Worm (Caenorhabditis elegans) whole organism, L3 larva: ENCODE data around the gene dhp-2.

ENCODE experiments used
- R02D3.7 ChIP-seq: fragments of 150-350 bp; optimal IDR thresholded peaks from 2 replicates; lab custom pipeline; 2014; ENCODE audit warnings: missing biosample characterization, missing genetic modification characterization
- ZK546.5 ChIP-seq: sonication (generic microtip); optimal IDR thresholded peaks from 2 replicates; lab custom pipeline; 2017; ENCODE audit warnings: missing biosample characterization, missing genetic modification characterization
- ama-1 ChIP-seq: fragments of 150-350 bp; optimal IDR thresholded peaks from 2 replicates; lab custom pipeline; 2018
- ceh-16 ChIP-seq: sonication (generic microtip); optimal IDR thresholded peaks from 2 replicates; lab custom pipeline; 2017; ENCODE audit warnings: missing biosample characterization, missing genetic modification characterization
- ceh-28 ChIP-seq: fragments of 150-350 bp; optimal IDR thresholded peaks from 2 replicates; lab custom pipeline; 2014; ENCODE audit warnings: missing biosample characterization, missing genetic modification reagents, missing genetic modification characterization
- ceh-82 ChIP-seq: fragments of 150-350 bp; optimal IDR thresholded peaks from 2 replicates; lab custom pipeline; 2014; ENCODE audit warnings: missing biosample characterization, missing genetic modification characterization
- ceh-9 ChIP-seq: sonication (generic microtip); optimal IDR thresholded peaks from 2 replicates; lab custom pipeline; 2018; ENCODE audit warnings: missing biosample characterization, missing genetic modification characterization
- daf-12 ChIP-seq: fragments of 150-350 bp; optimal IDR thresholded peaks from 2 replicates; lab custom pipeline; 2014; ENCODE audit warnings: missing biosample characterization, missing genetic modification reagents, missing genetic modification characterization
- egl-27 ChIP-seq: sonication (generic microtip); optimal IDR thresholded peaks from 4 replicates; lab custom pipeline; 2017; ENCODE audit warnings: missing biosample characterization, missing genetic modification reagents, missing genetic modification characterization
- elt-1 ChIP-seq: fragments of 150-350 bp; optimal IDR thresholded peaks from 2 replicates; lab custom pipeline; 2014; ENCODE audit warnings: missing biosample characterization, missing genetic modification characterization
- elt-2 ChIP-seq: sonication (generic microtip); optimal IDR thresholded peaks from 2 replicates; lab custom pipeline; 2016; ENCODE audit warnings: missing genetic modification reagents, mild to moderate bottlenecking, missing genetic modification characterization, missing compliant biosample characterization
- elt-3 ChIP-seq, 3 experiments: fragments of 150-350 bp in 1 of 3; sonication (generic microtip) in 2 of 3; optimal IDR thresholded peaks; 2 replicates in 2 of 3; 4 replicates in 1 of 3; lab custom pipeline; 2014 to 2017; ENCODE audit warnings: missing biosample characterization in 3 of 3, missing genetic modification characterization in 3 of 3
- fos-1 ChIP-seq: fragments of 150-350 bp; optimal IDR thresholded peaks from 2 replicates; lab custom pipeline; 2014; ENCODE audit warnings: missing biosample characterization, missing genetic modification characterization
- hmg-11 ChIP-seq: sonication (generic microtip); optimal IDR thresholded peaks from 2 replicates; lab custom pipeline; 2016; ENCODE audit warnings: missing genetic modification characterization, missing compliant biosample characterization
- lin-15B ChIP-seq: fragments of 150-350 bp; optimal IDR thresholded peaks from 2 replicates; lab custom pipeline; 2014; ENCODE audit warnings: missing biosample characterization, missing genetic modification characterization
- lin-39 ChIP-seq: fragments of 150-350 bp; optimal IDR thresholded peaks from 2 replicates; lab custom pipeline; 2018; ENCODE audit warnings: missing biosample characterization, missing genetic modification reagents, missing genetic modification characterization
- lsy-12 ChIP-seq: sonication (generic microtip); optimal IDR thresholded peaks from 2 replicates; lab custom pipeline; 2016; ENCODE audit warnings: mild to moderate bottlenecking, missing genetic modification characterization, missing compliant biosample characterization
- mdl-1 ChIP-seq: fragments of 150-350 bp; optimal IDR thresholded peaks from 2 replicates; lab custom pipeline; 2014; ENCODE audit warnings: missing biosample characterization, missing genetic modification characterization
- mml-1 ChIP-seq: fragments of 150-350 bp; sonication (generic microtip); optimal IDR thresholded peaks from 3 replicates; lab custom pipeline; 2014; ENCODE audit warnings: missing biosample characterization, missing genetic modification characterization
- nfya-1 ChIP-seq: sonication (generic microtip); optimal IDR thresholded peaks from 2 replicates; lab custom pipeline; 2017; ENCODE audit warnings: missing genetic modification characterization, mild to moderate bottlenecking, missing compliant biosample characterization, antibody characterized with exemption, moderate library complexity; ENCODE audit not compliant: insufficient read depth
- nhr-11 ChIP-seq: fragments of 150-350 bp; optimal IDR thresholded peaks from 2 replicates; lab custom pipeline; 2014; ENCODE audit warnings: missing biosample characterization, missing genetic modification characterization
- nhr-12 ChIP-seq: fragments of 150-350 bp; optimal IDR thresholded peaks from 2 replicates; lab custom pipeline; 2014; ENCODE audit warnings: missing biosample characterization, missing genetic modification characterization
- nhr-25 ChIP-seq: sonication (generic microtip); optimal IDR thresholded peaks from 2 replicates; lab custom pipeline; 2017; ENCODE audit warnings: missing biosample characterization, missing genetic modification characterization
- nhr-67 ChIP-seq: fragments of 150-350 bp; optimal IDR thresholded peaks from 2 replicates; lab custom pipeline; 2014; ENCODE audit warnings: missing biosample characterization, missing genetic modification characterization
- nhr-76 ChIP-seq: fragments of 150-350 bp; sonication (generic microtip); optimal IDR thresholded peaks from 5 replicates; lab custom pipeline; 2014; ENCODE audit warnings: missing biosample characterization, missing genetic modification characterization
- nhr-77 ChIP-seq: fragments of 150-350 bp; optimal IDR thresholded peaks from 2 replicates; lab custom pipeline; 2014; ENCODE audit warnings: missing biosample characterization, missing genetic modification characterization
- pha-4 ChIP-seq: fragments of 150-350 bp; optimal IDR thresholded peaks from 2 replicates; lab custom pipeline; 2014; ENCODE audit warnings: missing biosample characterization, missing genetic modification reagents, missing genetic modification characterization
- pqm-1 ChIP-seq: fragments of 150-350 bp; optimal IDR thresholded peaks from 2 replicates; lab custom pipeline; 2017; ENCODE audit warnings: missing biosample characterization, missing genetic modification characterization, inconsistent platforms
- skn-1 ChIP-seq: fragments of 150-350 bp; optimal IDR thresholded peaks from 2 replicates; lab custom pipeline; 2014; ENCODE audit warnings: missing biosample characterization, missing genetic modification characterization
- snpc-4 ChIP-seq: fragments of 150-350 bp; optimal IDR thresholded peaks from 2 replicates; lab custom pipeline; 2014; ENCODE audit warnings: missing biosample characterization, missing genetic modification characterization
- tbx-2 ChIP-seq: sonication (generic microtip); optimal IDR thresholded peaks from 2 replicates; lab custom pipeline; 2016; ENCODE audit warnings: mild to moderate bottlenecking, missing genetic modification characterization, missing compliant biosample characterization
- unc-39 ChIP-seq: sonication (generic microtip); optimal IDR thresholded peaks from 4 replicates; lab custom pipeline; 2017; ENCODE audit warnings: missing biosample characterization, missing genetic modification characterization
- zag-1 ChIP-seq: fragments of 150-350 bp; optimal IDR thresholded peaks from 2 replicates; lab custom pipeline; 2014; ENCODE audit warnings: missing biosample characterization, missing genetic modification characterization
- ztf-11 ChIP-seq: fragments of 150-350 bp; optimal IDR thresholded peaks from 2 replicates; lab custom pipeline; 2014; ENCODE audit warnings: missing biosample characterization, missing genetic modification characterization
- ztf-4 ChIP-seq: fragments of 150-350 bp; optimal IDR thresholded peaks from 2 replicates; lab custom pipeline; 2014; ENCODE audit warnings: missing biosample characterization, missing genetic modification characterization

dhp-2 gene

DNA sequence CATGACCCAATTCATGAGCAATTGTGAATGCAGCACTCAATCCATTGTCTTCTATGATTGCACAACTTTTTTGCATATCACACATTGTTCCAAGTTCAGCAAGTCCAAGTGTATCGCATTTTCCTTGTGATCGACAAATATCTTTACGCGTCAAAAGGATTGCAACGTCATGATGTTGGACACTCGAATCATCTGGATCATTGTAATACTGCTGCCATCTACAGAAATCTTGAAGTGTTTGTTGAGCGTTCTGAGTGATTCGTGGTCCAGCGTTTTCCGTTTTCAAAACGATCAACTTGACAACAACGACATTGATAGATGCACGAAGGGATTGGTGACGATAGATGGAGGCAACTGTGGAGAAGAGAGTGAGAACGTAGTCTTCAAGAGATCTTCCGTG lies 34.7 kb upstream of the dhp-2 start:
- TF ChIP-seq nhr-25 (tag; lab: Kevin White, UChicago) (no peak), mml-1 (no peak), fos-1 (no peak), skn-1 (tag; lab: Kevin White, UChicago) (no peak), ceh-16 (tag; lab: Kevin White, UChicago) (no peak), elt-3 (tag; optimal IDR thresholded peaks at IDR 0.05; lab: Kevin White, UChicago) (no peak), nhr-77 (tag; lab: Kevin White, UChicago) (no peak), ceh-82 (tag; lab: Kevin White, UChicago) (no peak), mdl-1 (tag; lab: Kevin White, UChicago) (no peak), elt-1 (tag; lab: Kevin White, UChicago) (no peak), nhr-76 (tag; lab: Kevin White, UChicago) (no peak), egl-27 (tag; lab: Kevin White, UChicago) (no peak)

DNA sequence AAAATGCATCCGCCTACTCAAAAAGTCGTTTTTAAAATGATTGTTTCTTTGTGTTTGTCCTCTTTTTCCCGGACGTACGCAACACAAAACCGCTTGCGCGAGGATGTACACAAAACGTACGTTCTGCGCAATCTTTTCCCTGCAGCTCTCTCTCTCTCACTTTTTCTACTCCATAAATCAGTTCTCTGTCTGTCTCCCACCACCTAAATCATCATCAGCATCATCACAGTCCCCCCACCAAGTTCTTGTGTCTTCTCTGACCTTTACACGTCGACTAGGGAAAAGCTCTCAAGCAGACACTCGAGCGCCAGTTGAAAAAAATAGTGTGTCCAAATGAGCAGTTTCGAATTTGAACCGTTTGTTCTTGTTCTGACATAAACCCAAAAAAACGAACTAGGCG lies 33.6 kb upstream of the dhp-2 start:
- TF ChIP-seq lin-15B (tag; lab: Kevin White, UChicago) (no peak), pha-4 (peak; percentile 78)
- TF ChIP-seq, all 47 proteins: peak for 1

DNA sequence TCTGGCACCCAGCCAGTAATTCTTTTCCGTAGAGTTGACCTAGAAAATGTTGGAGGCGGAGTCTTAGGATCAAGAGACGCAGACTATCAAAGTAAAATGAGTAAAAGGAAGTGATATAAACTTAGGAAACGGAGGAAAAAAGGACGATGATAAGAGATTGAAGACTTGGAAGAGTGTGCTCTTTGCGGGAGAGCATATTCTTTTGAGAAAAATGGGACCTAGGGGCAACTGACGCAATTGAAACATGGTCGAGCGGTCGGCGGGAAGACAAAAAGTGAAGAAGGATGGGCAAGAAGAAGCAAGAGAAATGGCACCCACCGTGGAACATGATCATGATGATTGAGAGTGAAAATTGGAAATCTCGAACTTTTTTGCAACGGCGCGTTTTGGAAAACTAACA lies 29.9 kb upstream of the dhp-2 start:
- no peak for TF ChIP-seq fos-1
- TF ChIP-seq mdl-1 (tag; lab: Kevin White, UChicago), result no peak
- TF ChIP-seq pha-4, result peak; percentile 13
- TF ChIP-seq nhr-11 (tag; lab: Kevin White, UChicago), result peak; percentile 33
- TF ChIP-seq lin-15B (tag; lab: Kevin White, UChicago), result peak; percentile 65

DNA sequence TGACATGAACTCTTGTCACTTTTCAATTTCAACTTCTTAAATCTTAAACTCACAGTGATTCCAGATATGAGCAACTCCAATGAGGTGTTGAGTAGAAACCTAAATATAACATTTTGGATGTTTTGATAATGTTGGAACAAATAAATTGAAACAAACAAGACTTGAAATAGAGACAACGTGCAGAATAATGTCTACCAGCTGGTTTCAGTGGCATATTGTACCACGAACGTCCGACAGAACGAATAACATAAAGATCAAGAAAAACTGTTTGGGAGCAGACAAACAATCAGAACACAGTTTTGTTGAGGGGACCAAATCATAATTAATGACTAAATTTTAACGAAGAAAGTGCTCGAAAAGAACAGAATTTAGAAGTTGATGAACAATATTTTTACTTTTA lies 24.6 kb upstream of the dhp-2 start, which contains the start of gene gon-1:
TSS of gene gon-1 (minus strand) at position 101 of the 400 bp plus-strand sequence.
- TF ChIP-seq snpc-4 (tag; lab: Kevin White, UChicago), result no peak
- TF ChIP-seq nhr-11 (tag; lab: Kevin White, UChicago), result no peak
- no peak for TF ChIP-seq R02D3.7 (tag; lab: Kevin White, UChicago)
- no peak for TF ChIP-seq egl-27 (tag; lab: Kevin White, UChicago)
- no peak for TF ChIP-seq ceh-82 (tag; lab: Kevin White, UChicago)
- no peak for TF ChIP-seq lin-15B (tag; lab: Kevin White, UChicago)

DNA sequence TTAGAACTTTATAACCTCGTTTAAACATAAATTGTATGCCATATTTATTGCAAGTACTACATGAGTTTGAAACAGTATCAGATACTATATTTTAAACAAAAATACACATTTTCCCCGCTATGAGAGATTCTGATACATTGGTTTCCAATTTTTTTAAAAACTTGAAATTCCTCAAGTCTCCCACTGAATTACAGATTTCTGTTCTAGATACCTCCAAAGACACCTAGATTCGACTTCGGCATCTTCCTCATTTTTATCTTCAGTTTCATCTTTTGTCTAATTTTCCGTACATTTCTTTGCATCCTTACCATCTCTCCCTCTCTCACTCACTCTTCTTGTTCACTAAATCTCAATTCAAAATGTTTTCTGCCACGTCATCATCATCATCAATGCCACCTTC lies 14.0 kb upstream of the dhp-2 start, which contains the start of gene T13H10.2:
TSS of gene T13H10.2 (plus strand) at position 301 of the 400 bp plus-strand sequence.
- TF ChIP-seq ceh-28 (tag; lab: Kevin White, UChicago) (no peak), lin-39 (no peak), elt-2 (tag; lab: Kevin White, UChicago) (no peak), zag-1 (tag; lab: Kevin White, UChicago) (no peak), pha-4 (no peak), fos-1 (no peak), nhr-11 (tag; lab: Kevin White, UChicago) (no peak)

DNA sequence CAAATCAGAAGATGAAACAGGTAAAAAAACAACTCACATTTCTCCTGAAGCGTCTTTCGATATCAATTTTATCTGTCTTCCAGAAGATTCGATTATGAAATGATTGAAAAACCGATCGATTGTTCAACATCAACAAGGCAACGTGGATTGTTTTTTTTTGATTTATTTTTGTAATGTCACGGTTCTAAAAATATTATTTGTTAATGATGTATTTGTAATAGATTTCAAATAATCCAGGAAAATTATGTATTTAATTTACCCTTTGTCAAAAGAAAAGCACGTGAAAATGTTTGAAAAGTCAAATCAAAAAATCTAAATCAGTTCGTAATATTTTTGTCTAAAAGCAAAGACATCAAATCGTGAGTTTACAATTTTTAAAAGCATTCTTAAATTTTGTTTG lies 8.8 kb upstream of the dhp-2 start, which contains the start of the genes kin-5 and C47E12.11:
TSS of gene kin-5 (minus strand) at position 101 of the 400 bp plus-strand sequence.
TSS of gene C47E12.11 (plus strand) at position 320 of the 400 bp plus-strand sequence.
- TF ChIP-seq nhr-67 (tag; lab: Kevin White, UChicago), result no peak
- TF ChIP-seq nhr-25 (tag; lab: Kevin White, UChicago), result no peak
- TF ChIP-seq fos-1, result no peak
- TF ChIP-seq lin-39, result no peak
- no peak for TF ChIP-seq ceh-28 (tag; lab: Kevin White, UChicago)
- TF ChIP-seq lin-15B (tag; lab: Kevin White, UChicago), result no peak
- TF ChIP-seq daf-12 (tag; lab: Kevin White, UChicago), result no peak

DNA sequence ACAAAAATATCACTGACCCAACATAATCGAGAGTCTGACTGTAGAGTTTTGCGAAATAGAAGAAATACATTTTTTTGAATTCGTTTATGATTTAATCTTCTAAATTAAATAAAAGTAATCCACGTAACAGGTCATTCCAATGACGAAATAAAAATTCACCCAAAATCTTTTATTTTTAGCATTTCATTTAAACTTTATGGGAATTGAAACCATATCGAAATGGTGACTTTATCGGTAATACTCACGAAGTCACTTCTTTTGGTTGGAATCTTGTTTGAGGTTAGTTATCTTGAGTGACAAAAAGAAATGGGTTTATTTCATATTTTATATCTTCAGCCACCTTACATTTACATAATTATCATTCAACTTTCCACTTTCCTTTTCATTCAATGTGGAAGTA lies 5.3 kb upstream of the dhp-2 start, which contains the start of the genes C47E12.12 and C47E12.10:
TSS of gene C47E12.12 (minus strand) at position 101 of the 400 bp plus-strand sequence.
TSS of gene C47E12.10 (plus strand) at position 172 of the 400 bp plus-strand sequence.
- no peak for TF ChIP-seq ZK546.5 (tag; lab: Kevin White, UChicago)
- TF ChIP-seq lsy-12 (tag; lab: Kevin White, UChicago), result no peak
- no peak for TF ChIP-seq ceh-28 (tag; lab: Kevin White, UChicago)
- no peak for TF ChIP-seq ztf-4 (tag; lab: Kevin White, UChicago)
- no peak for TF ChIP-seq zag-1 (tag; lab: Kevin White, UChicago)
- no peak for TF ChIP-seq skn-1 (tag; lab: Kevin White, UChicago)
- TF ChIP-seq egl-27 (tag; lab: Kevin White, UChicago), result no peak
- no peak for TF ChIP-seq nhr-67 (tag; lab: Kevin White, UChicago)
- TF ChIP-seq pqm-1, result no peak
- TF ChIP-seq nhr-12 (tag; lab: Kevin White, UChicago), result no peak
- no peak for TF ChIP-seq tbx-2 (tag; lab: Kevin White, UChicago)
- no peak for TF ChIP-seq ztf-11 (tag; lab: Kevin White, UChicago)
- no peak for TF ChIP-seq hmg-11
- no peak for TF ChIP-seq unc-39 (tag; lab: Kevin White, UChicago)
- TF ChIP-seq ama-1 (lab: Kevin White, UChicago), result no peak
- no peak for TF ChIP-seq R02D3.7 (tag; lab: Kevin White, UChicago)
- TF ChIP-seq ceh-9 (tag; lab: Kevin White, UChicago), result no peak
- no peak for TF ChIP-seq nfya-1 (tag; lab: Kevin White, UChicago)
